Fruit fly (Drosophila melanogaster): Measurements from ENCODE around the gene Adck5.

DNA sequence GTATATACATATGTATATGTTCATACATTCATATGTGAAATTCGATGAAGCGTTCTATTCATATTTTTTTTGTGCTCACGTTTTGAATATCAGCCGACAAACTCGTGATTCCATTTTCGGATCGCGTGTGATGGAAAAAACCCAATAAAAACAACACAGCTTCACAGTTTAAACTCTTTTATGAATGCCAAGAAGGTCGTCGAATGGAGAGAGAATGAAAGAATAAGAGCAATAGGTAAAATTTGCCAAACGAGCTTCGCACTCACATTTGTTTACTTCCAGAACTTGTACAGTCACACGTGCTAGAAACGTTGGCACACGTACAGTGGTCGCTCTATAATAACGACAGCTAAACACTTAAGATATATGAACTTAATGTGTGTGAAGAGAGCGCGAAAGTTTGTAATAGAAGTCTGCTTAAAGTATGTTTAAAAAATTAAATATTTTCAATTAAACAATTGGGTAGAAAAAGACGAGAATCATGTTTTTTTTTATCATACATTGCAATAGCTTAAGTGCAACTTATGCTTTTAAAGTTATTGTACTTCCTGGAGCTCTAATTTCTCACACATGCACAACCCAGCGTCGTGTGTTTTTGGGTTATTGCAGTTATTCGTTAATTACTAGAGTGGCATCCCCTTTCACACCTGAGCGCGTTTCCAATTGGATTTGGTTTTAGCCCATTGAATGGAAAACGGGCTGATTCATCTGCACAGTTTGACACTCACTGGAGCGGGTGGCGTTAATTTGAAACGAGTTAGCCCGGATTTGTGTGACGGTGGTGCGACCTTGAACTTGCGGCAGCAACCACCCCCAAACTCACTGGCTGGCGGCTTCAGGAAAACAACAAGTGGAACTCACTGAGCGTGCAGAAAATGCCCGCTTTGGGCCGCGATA, 43.7 kb upstream of the Adck5 start:
- TF ChIP-seq CG8478 (optimal IDR thresholded peaks at IDR 0.05): no peak
- no peak for TF ChIP-seq CTCF (optimal IDR thresholded peaks at IDR 0.05)

All from S2 (cell line).